Worm (Caenorhabditis elegans): ENCODE measurements around the gene ran-1.

- TF ChIP-seq him-1 (tag; optimal IDR thresholded peaks at IDR 0.05) (no peak), W03F9.2 (tag; optimal IDR thresholded peaks at IDR 0.05) (no peak)
Measured at ce11 chrIII:10794049-10794448, 46.5 kb upstream of the ran-1 start, which contains the start of gene clec-163.

All from whole organism, L4/young adult.